Worm (Caenorhabditis elegans): ENCODE measurements around the gene F21G4.1.

Gene F21G4.1

ce11 chrX:9892323-9892722 lies at the start of gene F21G4.1:
Gene F21G4.1 (minus strand): TSS chrX:9892328.
- TF ChIP-seq fos-1 (tag; optimal IDR thresholded peaks at IDR 0.05) = peak; percentile 97
- peak; percentile 17 for TF ChIP-seq crh-2 (tag; optimal IDR thresholded peaks at IDR 0.05)
- no peak for TF ChIP-seq mdl-1 (tag; optimal IDR thresholded peaks at IDR 0.05)

- TF ChIP-seq ceh-16 (tag; optimal IDR thresholded peaks at IDR 0.05) = no peak
- TF ChIP-seq blmp-1 (tag; optimal IDR thresholded peaks at IDR 0.05; ENCODE audit: insufficient read depth) = no peak
- no peak for TF ChIP-seq fos-1 (tag; optimal IDR thresholded peaks at IDR 0.05)
- TF ChIP-seq nhr-23 (tag; optimal IDR thresholded peaks at IDR 0.05) = no peak
- TF ChIP-seq ztf-4 (tag; optimal IDR thresholded peaks at IDR 0.05) = no peak
- TF ChIP-seq nhr-6 (tag; optimal IDR thresholded peaks at IDR 0.05) = no peak
- TF ChIP-seq ztf-11 (tag; optimal IDR thresholded peaks at IDR 0.05) = no peak
- no peak for TF ChIP-seq peb-1 (tag; optimal IDR thresholded peaks at IDR 0.05)
- TF ChIP-seq nhr-237 (tag; optimal IDR thresholded peaks at IDR 0.05) = no peak
- no peak for TF ChIP-seq unc-39 (tag; optimal IDR thresholded peaks at IDR 0.05)
- TF ChIP-seq dmd-4 (tag; optimal IDR thresholded peaks at IDR 0.05) = no peak
- TF ChIP-seq Y55F3AM.14 (GFP tag; optimal IDR thresholded peaks at IDR 0.05) = no peak
- TF ChIP-seq nhr-21 (tag; optimal IDR thresholded peaks at IDR 0.05) = no peak
- no peak for TF ChIP-seq zag-1 (tag; optimal IDR thresholded peaks at IDR 0.05)
- no peak for TF ChIP-seq R02D3.7 (tag; optimal IDR thresholded peaks at IDR 0.05)
- no peak for TF ChIP-seq snpc-4 (tag; optimal IDR thresholded peaks at IDR 0.05)
- no peak for TF ChIP-seq lsy-2 (tag; optimal IDR thresholded peaks at IDR 0.05)
- no peak for TF ChIP-seq nhr-77 (tag; optimal IDR thresholded peaks at IDR 0.05)
These were observed 49.3 kb upstream of the F21G4.1 start for ce11 chrX:9941379-9941778.

- no peak for TF ChIP-seq sma-9 (GFP tag; optimal IDR thresholded peaks at IDR 0.05)
- TF ChIP-seq sma-9 (tag; optimal IDR thresholded peaks at IDR 0.05) = no peak
- TF ChIP-seq crh-2 (tag; optimal IDR thresholded peaks at IDR 0.05) = no peak
- no peak for TF ChIP-seq nhr-23 (tag; optimal IDR thresholded peaks at IDR 0.05)
- no peak for TF ChIP-seq mbf-1 (tag; optimal IDR thresholded peaks at IDR 0.05)
- TF ChIP-seq gmeb-1 (tag; optimal IDR thresholded peaks at IDR 0.05) = no peak
These were observed 48.4 kb upstream of the F21G4.1 start for ce11 chrX:9940524-9940923.

- TF ChIP-seq nhr-129 (tag; optimal IDR thresholded peaks at IDR 0.05) = no peak
- peak; percentile 2 for TF ChIP-seq unc-55 (GFP tag; optimal IDR thresholded peaks at IDR 0.05)
- no peak for TF ChIP-seq crh-2 (tag; optimal IDR thresholded peaks at IDR 0.05)
These were observed 46.4 kb upstream of the F21G4.1 start, which contains the start of the genes C17G1.5 and C17G1.14 for ce11 chrX:9938537-9938936. Gene C17G1.5 (plus strand): TSS chrX:9938802. Gene C17G1.14 (plus strand): TSS chrX:9938813.

ce11 chrX:9938091-9938490 lies 46.0 kb upstream of the F21G4.1 start:
- TF ChIP-seq C34F6.9 (tag; optimal IDR thresholded peaks at IDR 0.05) (no peak), lsy-2 (tag; optimal IDR thresholded peaks at IDR 0.05) (no peak), nhr-12 (tag; optimal IDR thresholded peaks at IDR 0.05) (no peak), sem-4 (tag; optimal IDR thresholded peaks at IDR 0.05) (peak; percentile 39), F13H6.1 (tag; optimal IDR thresholded peaks at IDR 0.05) (no peak), lin-11 (tag; optimal IDR thresholded peaks at IDR 0.05) (no peak), nhr-25 (tag; optimal IDR thresholded peaks at IDR 0.05) (peak; percentile 30), nhr-237 (tag; optimal IDR thresholded peaks at IDR 0.05) (no peak), ceh-82 (tag; optimal IDR thresholded peaks at IDR 0.05) (no peak), nhr-21 (tag; optimal IDR thresholded peaks at IDR 0.05) (peak; percentile 56), nhr-77 (tag; optimal IDR thresholded peaks at IDR 0.05) (no peak), lin-39 (tag; optimal IDR thresholded peaks at IDR 0.05) (no peak), ZK546.5 (tag; optimal IDR thresholded peaks at IDR 0.05) (no peak), sma-9 (GFP tag; optimal IDR thresholded peaks at IDR 0.05) (no peak), sma-9 (tag; optimal IDR thresholded peaks at IDR 0.05) (no peak), fos-1 (tag; optimal IDR thresholded peaks at IDR 0.05) (no peak)

- TF ChIP-seq F13H6.1 (tag; optimal IDR thresholded peaks at IDR 0.05) (no peak), fos-1 (tag; optimal IDR thresholded peaks at IDR 0.05) (peak; percentile 79), unc-39 (tag; optimal IDR thresholded peaks at IDR 0.05) (no peak)
These were observed 41.8 kb upstream of the F21G4.1 start for ce11 chrX:9934009-9934323.
